Fruit fly (Drosophila melanogaster): ENCODE results near the gene CG31709.

The CG31709 gene

DNA sequence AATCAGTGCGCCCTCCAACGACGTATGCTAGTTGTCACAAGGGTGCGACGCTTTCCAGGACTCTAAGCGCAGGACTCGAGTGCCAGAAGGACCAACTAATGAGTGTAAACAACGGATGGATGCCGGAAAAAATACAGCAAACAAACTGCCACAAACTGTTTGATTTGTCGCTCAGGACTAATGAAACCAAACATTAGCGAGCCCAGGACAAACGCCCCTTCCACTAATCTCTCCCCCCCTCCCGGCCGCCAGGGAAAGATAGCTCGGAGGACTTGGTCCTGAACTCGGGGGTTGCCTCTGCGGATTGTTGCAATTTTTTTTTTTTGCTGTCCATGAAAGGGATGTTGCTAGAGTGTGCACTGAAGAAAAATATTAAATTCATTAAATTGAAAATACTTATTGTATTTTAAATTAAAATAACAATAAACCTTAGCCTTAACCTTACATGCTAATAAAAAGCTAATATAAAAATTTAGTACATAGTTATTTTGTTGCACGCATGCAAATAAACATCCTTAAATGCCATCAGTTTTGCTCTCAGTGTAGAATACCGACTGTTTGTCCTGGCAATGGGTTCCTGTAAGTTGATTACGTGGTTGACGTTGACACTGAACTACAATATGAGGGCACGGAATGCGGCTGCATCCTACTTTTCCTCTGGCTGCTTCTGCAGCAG lies 15.3 kb upstream of the CG31709 start (continued):
- TF ChIP-seq tna (GFP tag; IDR thresholded peaks at IDR 0.05; ENCODE audit: partially characterized antibody) (no peak), gsb (GFP tag; IDR thresholded peaks at IDR 0.05) (no peak), salm (tag; optimal IDR thresholded peaks at IDR 0.05) (no peak), crc (GFP tag; optimal IDR thresholded peaks at IDR 0.05) (no peak), CG18599 (GFP tag; optimal IDR thresholded peaks at IDR 0.05) (peak; percentile 29), CG9215 (GFP tag; IDR thresholded peaks at IDR 0.05) (no peak), Awh (GFP tag; IDR thresholded peaks at IDR 0.05) (peak; percentile 5; the same call in 1 of the 2 replicates), MTF-1 (GFP tag; optimal IDR thresholded peaks at IDR 0.05; ENCODE audit: borderline replicate concordance) (no peak), slou (GFP tag; optimal IDR thresholded peaks at IDR 0.05) (no peak), Lpt (GFP tag; optimal IDR thresholded peaks at IDR 0.05) (no peak), CG8388 (GFP tag; optimal IDR thresholded peaks at IDR 0.05) (peak; percentile 62), klu (GFP tag; IDR thresholded peaks at IDR 0.05) (no peak), NK7.1 (GFP tag; optimal IDR thresholded peaks at IDR 0.05) (no peak), onecut (GFP tag; IDR thresholded peaks at IDR 0.05) (no peak), CG4424 (GFP tag; optimal IDR thresholded peaks at IDR 0.05) (peak; percentile 38), pho (GFP tag; optimal IDR thresholded peaks at IDR 0.05) (no peak), Sox100B (GFP tag; optimal IDR thresholded peaks at IDR 0.05) (peak; percentile 48), GATAe (GFP tag; conservative IDR thresholded peaks at IDR 0.05) (no peak), CG3838 (GFP tag; optimal IDR thresholded peaks at IDR 0.05) (no peak), ham (GFP tag; IDR thresholded peaks at IDR 0.05) (no peak), CG12744 (GFP tag; optimal IDR thresholded peaks at IDR 0.05) (no peak), kay (GFP tag; optimal IDR thresholded peaks at IDR 0.05) (no peak), CG2875 (GFP tag; optimal IDR thresholded peaks at IDR 0.05) (peak; percentile 37), zfh2 (GFP tag; optimal IDR thresholded peaks at IDR 0.05) (no peak), chn (GFP tag; optimal IDR thresholded peaks at IDR 0.05) (no peak), CG17359 (tag; optimal IDR thresholded peaks at IDR 0.05) (peak; percentile 50), CG6272 (GFP tag; IDR thresholded peaks at IDR 0.05) (peak; percentile 44; the same call in 1 of the 2 replicates), fd96Cb (tag; optimal IDR thresholded peaks at IDR 0.05) (peak; percentile 52), HmgD (GFP tag; optimal IDR thresholded peaks at IDR 0.05) (no peak), CG12071 (GFP tag; optimal IDR thresholded peaks at IDR 0.05) (no peak), gsb-n (tag; optimal IDR thresholded peaks at IDR 0.05) (peak; percentile 33), Fer2 (tag; optimal IDR thresholded peaks at IDR 0.05) (no peak), trem (tag; optimal IDR thresholded peaks at IDR 0.05) (peak; percentile 62), C15 (GFP tag; IDR thresholded peaks at IDR 0.05) (no peak), ranshi (GFP tag; IDR thresholded peaks at IDR 0.05) (no peak; the same call in 1 of the 2 replicates), CG11696 (GFP tag; IDR thresholded peaks at IDR 0.05) (no peak), MESR4 (GFP tag; optimal IDR thresholded peaks at IDR 0.05) (no peak), HLH4C (GFP tag; IDR thresholded peaks at IDR 0.05; ENCODE audit: partially characterized antibody) (no peak), bigmax (GFP tag; optimal IDR thresholded peaks at IDR 0.05) (no peak), CG9727 (GFP tag; optimal IDR thresholded peaks at IDR 0.05) (peak; percentile 77), Xbp1 (GFP tag; optimal IDR thresholded peaks at IDR 0.05) (peak; percentile 40), Six4 (GFP tag; optimal IDR thresholded peaks at IDR 0.05) (peak; percentile 33), CG3847 (GFP tag; IDR thresholded peaks at IDR 0.05) (no peak; the same call in 1 of the 2 replicates), Dp (GFP tag; optimal IDR thresholded peaks at IDR 0.05) (no peak), B-H2 (GFP tag; optimal IDR thresholded peaks at IDR 0.05) (no peak), MBD-R2 (GFP tag; IDR thresholded peaks at IDR 0.05) (no peak), emc (GFP tag; optimal IDR thresholded peaks at IDR 0.05) (no peak), CG33557 (GFP tag; optimal IDR thresholded peaks at IDR 0.05) (peak; percentile 23), CG1529 (GFP tag; optimal IDR thresholded peaks at IDR 0.05) (peak; percentile 5), eve (GFP tag; optimal IDR thresholded peaks at IDR 0.05) (peak in 1 of 2 experiments; percentile 47), wor (GFP tag; IDR thresholded peaks at IDR 0.05) (no peak)

Measured in whole organism, embryonic.